Fruit fly (Drosophila melanogaster): ENCODE measurements around the gene CG7202.
A peak's percentile ranks its signal among the peaks of the same experiment; 100 is the strongest.

The CG7202 gene

dm6 chr3L:21533270-21533948 lies 40.8 kb upstream of the CG7202 start, which contains the start of gene Mkrn1:
TSS of gene Mkrn1 (minus strand) at chr3L:21533713.
- no peak for TF ChIP-seq CG9948 (tag; optimal IDR thresholded peaks at IDR 0.05)
- no peak for TF ChIP-seq CG8159 (tag; optimal IDR thresholded peaks at IDR 0.05)
- TF ChIP-seq CG4496 (GFP tag; IDR thresholded peaks at IDR 0.05): no peak
- TF ChIP-seq CG15710 (tag; optimal IDR thresholded peaks at IDR 0.05): no peak
- TF ChIP-seq CG13204 (GFP tag; optimal IDR thresholded peaks at IDR 0.05): no peak
- TF ChIP-seq EcR (GFP tag; optimal IDR thresholded peaks at IDR 0.05): no peak
- no peak for TF ChIP-seq Pif1A (GFP tag; optimal IDR thresholded peaks at IDR 0.05)
- TF ChIP-seq CG14655 (GFP tag; optimal IDR thresholded peaks at IDR 0.05): no peak
- no peak for TF ChIP-seq CG32121 (GFP tag; IDR thresholded peaks at IDR 0.05)
- TF ChIP-seq gl (tag; optimal IDR thresholded peaks at IDR 0.05): no peak
- no peak for TF ChIP-seq CG17806 (tag; optimal IDR thresholded peaks at IDR 0.05)
- no peak for TF ChIP-seq Pif1B (GFP tag; optimal IDR thresholded peaks at IDR 0.05)
- no peak for TF ChIP-seq rn (GFP tag; IDR thresholded peaks at IDR 0.05)
- no peak for TF ChIP-seq Snoo (tag; optimal IDR thresholded peaks at IDR 0.05)

DNA sequence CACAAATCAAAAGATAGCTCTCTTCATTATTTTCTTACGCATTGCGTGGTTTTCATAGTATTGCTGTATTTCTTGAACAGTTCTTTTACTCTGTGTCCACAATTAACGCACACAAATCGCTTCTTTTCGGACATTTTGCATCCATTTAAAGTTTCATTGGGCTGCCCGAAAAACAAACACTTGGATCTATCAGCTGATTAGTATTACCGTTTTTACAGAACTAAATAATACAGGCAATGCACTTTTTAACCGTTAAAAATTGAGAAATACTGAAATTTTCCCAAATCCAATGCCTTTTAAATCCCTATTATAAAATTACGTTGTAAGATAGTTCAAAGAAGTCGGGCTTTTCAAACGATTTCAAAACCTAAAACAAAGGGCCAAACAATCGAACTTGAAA lies 36.5 kb upstream of the CG7202 start, which contains the start of gene Arv1:
Gene Arv1, minus strand, starts transcription at position 226 of the 400 bp plus-strand sequence.
- no peak for TF ChIP-seq CG8159 (tag; optimal IDR thresholded peaks at IDR 0.05)

DNA sequence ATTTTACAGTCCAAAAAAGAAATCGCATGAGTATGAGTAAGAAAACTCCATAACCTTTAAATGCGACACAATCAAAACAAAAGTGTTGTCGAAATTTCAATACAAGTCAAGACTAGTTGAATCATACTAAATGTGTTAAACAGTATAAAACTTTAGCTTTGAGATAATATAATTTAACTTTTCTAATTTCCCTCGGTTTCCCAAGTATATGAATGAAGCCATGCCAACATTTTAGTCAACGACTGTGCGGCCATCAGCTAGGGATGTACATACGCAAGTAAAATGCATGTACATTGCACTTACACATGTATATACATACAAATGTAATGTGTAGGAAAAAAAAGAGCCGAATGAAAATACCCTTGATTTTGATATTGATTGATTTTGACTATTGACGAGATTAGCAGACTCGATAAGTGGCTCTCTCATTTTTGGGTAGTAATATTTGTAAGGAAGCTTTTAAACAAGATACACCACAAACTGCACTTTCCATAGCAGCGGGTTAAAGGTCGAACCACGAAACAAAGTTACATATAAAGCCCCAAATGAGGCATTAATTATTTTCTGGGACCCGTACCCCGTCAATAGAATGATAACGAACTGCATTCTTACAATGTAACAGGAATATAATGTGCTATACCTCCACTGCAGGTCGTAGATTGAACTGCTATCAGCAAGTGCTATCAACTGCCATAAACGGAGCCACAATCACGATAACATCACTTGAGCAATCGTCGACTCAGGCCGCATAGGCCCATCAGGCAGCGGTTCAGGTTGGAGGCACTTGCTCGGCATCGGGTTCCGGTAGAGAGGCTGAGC lies 31.7 kb upstream of the CG7202 start:
- TF ChIP-seq CG8159 (tag; optimal IDR thresholded peaks at IDR 0.05) (no peak), D1 (tag; optimal IDR thresholded peaks at IDR 0.05) (no peak), Ets98B (GFP tag; IDR thresholded peaks at IDR 0.05) (peak; percentile 60), CG8301 (tag; optimal IDR thresholded peaks at IDR 0.05) (peak; percentile 44), Pif1B (GFP tag; optimal IDR thresholded peaks at IDR 0.05) (peak; percentile 54), CG17806 (tag; optimal IDR thresholded peaks at IDR 0.05) (peak; percentile 38), CG32121 (GFP tag; IDR thresholded peaks at IDR 0.05) (peak; percentile 67), fd96Ca (GFP tag; IDR thresholded peaks at IDR 0.05) (no peak), Pif1A (GFP tag; optimal IDR thresholded peaks at IDR 0.05) (no peak), CG9948 (tag; optimal IDR thresholded peaks at IDR 0.05) (peak; percentile 4), Snoo (tag; optimal IDR thresholded peaks at IDR 0.05) (peak; percentile 16), CG15710 (tag; optimal IDR thresholded peaks at IDR 0.05) (peak; percentile 33), CG34367 (tag; optimal IDR thresholded peaks at IDR 0.05) (no peak)

DNA sequence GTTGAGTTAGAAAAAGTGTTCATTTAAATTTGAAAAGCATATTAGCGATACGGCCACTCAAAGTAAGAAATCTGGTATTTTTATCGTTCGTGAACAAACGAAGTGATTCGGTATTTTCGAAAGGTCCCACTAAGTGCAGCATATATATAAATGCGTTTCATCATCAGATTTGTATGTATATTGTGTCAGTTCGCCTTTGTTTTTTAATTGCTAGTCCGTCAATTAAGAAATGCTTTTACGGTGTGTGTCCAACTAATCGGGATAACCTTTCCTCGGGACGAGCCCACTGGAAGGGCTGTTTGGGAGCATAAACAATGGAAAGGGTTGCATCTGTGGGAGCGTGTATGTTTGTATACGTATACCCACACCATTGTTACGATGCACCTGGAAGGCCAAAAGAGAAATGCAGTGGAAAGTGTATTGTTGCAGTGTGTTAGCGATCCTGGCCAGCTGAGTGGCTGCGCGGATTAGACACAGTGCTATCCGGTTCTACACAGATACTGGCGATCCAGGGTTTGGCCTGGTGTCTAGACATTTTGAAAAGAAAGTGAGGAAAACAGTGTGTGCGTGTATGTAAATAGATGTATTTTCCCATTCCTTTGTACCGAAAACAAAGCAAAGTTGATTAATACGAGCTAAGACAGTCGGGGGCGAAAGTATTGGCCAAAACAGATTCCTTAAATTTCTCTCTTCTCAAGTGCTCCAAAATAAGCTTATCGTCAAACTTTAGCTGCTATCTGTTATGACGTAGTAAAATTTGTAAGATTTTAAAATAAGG lies 30.7 kb upstream of the CG7202 start, which contains the start of gene CG7611:
Gene CG7611, plus strand, starts transcription at position 128 of the 778 bp plus-strand sequence.
- TF ChIP-seq CG10348 (GFP tag; IDR thresholded peaks at IDR 0.05) (no peak), CG4496 (GFP tag; IDR thresholded peaks at IDR 0.05) (no peak; the same call in 2 of the 3 replicates), CG32121 (GFP tag; IDR thresholded peaks at IDR 0.05) (no peak), CG15710 (tag; optimal IDR thresholded peaks at IDR 0.05) (no peak), EcR (GFP tag; optimal IDR thresholded peaks at IDR 0.05) (peak; percentile 15), Pif1A (GFP tag; optimal IDR thresholded peaks at IDR 0.05) (no peak), CG9948 (tag; optimal IDR thresholded peaks at IDR 0.05) (no peak), CG8159 (tag; optimal IDR thresholded peaks at IDR 0.05) (no peak)

- TF ChIP-seq CG4496 (GFP tag; IDR thresholded peaks at IDR 0.05) (no peak), D1 (tag; optimal IDR thresholded peaks at IDR 0.05) (no peak), rn (GFP tag; IDR thresholded peaks at IDR 0.05) (no peak), CG15710 (tag; optimal IDR thresholded peaks at IDR 0.05) (no peak), gl (tag; optimal IDR thresholded peaks at IDR 0.05) (no peak), EcR (GFP tag; optimal IDR thresholded peaks at IDR 0.05) (no peak), fd96Ca (GFP tag; IDR thresholded peaks at IDR 0.05) (no peak), CG8159 (tag; optimal IDR thresholded peaks at IDR 0.05) (no peak), CG9948 (tag; optimal IDR thresholded peaks at IDR 0.05) (no peak), CG12605 (GFP tag; IDR thresholded peaks at IDR 0.05) (no peak), CG32121 (GFP tag; IDR thresholded peaks at IDR 0.05) (no peak), CG17806 (tag; optimal IDR thresholded peaks at IDR 0.05) (no peak), Ets98B (GFP tag; IDR thresholded peaks at IDR 0.05) (no peak), CG10348 (GFP tag; IDR thresholded peaks at IDR 0.05) (no peak)
These were observed 25.8 kb upstream of the CG7202 start for dm6 chr3L:21518345-21518744.

- peak; percentile 13 for TF ChIP-seq Snoo (tag; optimal IDR thresholded peaks at IDR 0.05)
- TF ChIP-seq Ets98B (GFP tag; IDR thresholded peaks at IDR 0.05): peak; percentile 33; the same call in 1 of the 2 replicates
- peak; percentile 16 for TF ChIP-seq Pif1B (GFP tag; optimal IDR thresholded peaks at IDR 0.05)
- TF ChIP-seq gl (tag; optimal IDR thresholded peaks at IDR 0.05): no peak
- peak; percentile 13 for TF ChIP-seq CG15710 (tag; optimal IDR thresholded peaks at IDR 0.05)
- no peak for TF ChIP-seq CG13204 (GFP tag; optimal IDR thresholded peaks at IDR 0.05)
- no peak for TF ChIP-seq rn (GFP tag; IDR thresholded peaks at IDR 0.05)
- TF ChIP-seq CG8301 (tag; optimal IDR thresholded peaks at IDR 0.05): peak; percentile 22
- TF ChIP-seq Pif1A (GFP tag; optimal IDR thresholded peaks at IDR 0.05): peak; percentile 36
- peak; percentile 77 for TF ChIP-seq EcR (GFP tag; optimal IDR thresholded peaks at IDR 0.05)
- TF ChIP-seq CG4496 (GFP tag; IDR thresholded peaks at IDR 0.05): no peak
- 0 out of 3 replicates have a peak, but pooled peaks have one; percentile 6 for TF ChIP-seq fd96Ca (GFP tag; IDR thresholded peaks at IDR 0.05)
- TF ChIP-seq CG32121 (GFP tag; IDR thresholded peaks at IDR 0.05): 0 out of 2 replicates have a peak, but pooled peaks have one; percentile 39
- no peak for TF ChIP-seq D1 (tag; optimal IDR thresholded peaks at IDR 0.05)
- TF ChIP-seq CG10348 (GFP tag; IDR thresholded peaks at IDR 0.05): no peak
- TF ChIP-seq CG34367 (tag; optimal IDR thresholded peaks at IDR 0.05): no peak
- TF ChIP-seq CG8159 (tag; optimal IDR thresholded peaks at IDR 0.05): peak; percentile 28
- peak; percentile 8 for TF ChIP-seq CG9948 (tag; optimal IDR thresholded peaks at IDR 0.05)
- TF ChIP-seq CG17806 (tag; optimal IDR thresholded peaks at IDR 0.05): peak; percentile 4
- 0 out of 2 replicates have a peak, but pooled peaks have one; percentile 39 for TF ChIP-seq CG12605 (GFP tag; IDR thresholded peaks at IDR 0.05)
- TF ChIP-seq CG14655 (GFP tag; optimal IDR thresholded peaks at IDR 0.05): peak; percentile 28
These were observed 24.2 kb upstream of the CG7202 start for dm6 chr3L:21516716-21517266.

All from whole organism, pupa.